Worm (Caenorhabditis elegans) whole organism, L2 larva: ENCODE data around the gene srd-54.
A peak's percentile ranks its signal among the peaks of the same experiment; 100 is the strongest.

Experiments
- C34F6.9 ChIP-seq: fragments of 150-350 bp; optimal IDR thresholded peaks from 2 replicates; lab custom pipeline; 2014; ENCODE audit warnings: missing biosample characterization, missing genetic modification characterization
- F13H6.1 ChIP-seq: sonication (generic microtip); optimal IDR thresholded peaks from 2 replicates; lab custom pipeline; 2016; ENCODE audit warnings: missing genetic modification characterization, missing compliant biosample characterization
- R02D3.7 ChIP-seq: fragments of 150-350 bp; optimal IDR thresholded peaks from 2 replicates; lab custom pipeline; 2014; ENCODE audit warnings: missing biosample characterization, missing genetic modification characterization
- Y55F3AM.14 ChIP-seq: fragments of 200-800 bp; sonication (Bioruptor generic); optimal IDR thresholded peaks from 2 replicates; lab custom pipeline; 2018; ENCODE audit warnings: mild to moderate bottlenecking, missing genetic modification characterization, missing compliant biosample characterization
- ZK546.5 ChIP-seq: sonication (generic microtip); optimal IDR thresholded peaks from 2 replicates; lab custom pipeline; 2017; ENCODE audit warnings: missing biosample characterization, missing genetic modification characterization
- alr-1 ChIP-seq: fragments of 150-350 bp; optimal IDR thresholded peaks from 2 replicates; lab custom pipeline; 2014; ENCODE audit warnings: missing biosample characterization, missing genetic modification characterization
- aly-2 ChIP-seq: fragments of 150-350 bp; optimal IDR thresholded peaks from 2 replicates; lab custom pipeline; 2014; ENCODE audit warnings: missing biosample characterization, missing genetic modification characterization
- ama-1 ChIP-seq: fragments of 150-350 bp; optimal IDR thresholded peaks from 2 replicates; lab custom pipeline; 2018; ENCODE audit warnings: inconsistent platforms
- blmp-1 ChIP-seq: sonication (generic microtip); optimal IDR thresholded peaks from 2 replicates; lab custom pipeline; 2017; ENCODE audit warnings: missing genetic modification characterization, mild to moderate bottlenecking, missing compliant biosample characterization, antibody characterized with exemption, moderate library complexity; ENCODE audit not compliant: insufficient read depth
- ceh-16 ChIP-seq: fragments of 150-350 bp; optimal IDR thresholded peaks from 2 replicates; lab custom pipeline; 2014; ENCODE audit warnings: missing biosample characterization, missing genetic modification characterization
- ceh-82 ChIP-seq: fragments of 150-350 bp; optimal IDR thresholded peaks from 2 replicates; lab custom pipeline; 2014; ENCODE audit warnings: missing biosample characterization, missing genetic modification characterization
- crh-2 ChIP-seq: sonication (generic microtip); optimal IDR thresholded peaks from 2 replicates; lab custom pipeline; 2017; ENCODE audit warnings: missing biosample characterization, missing genetic modification characterization
- dmd-4 ChIP-seq: sonication (generic microtip); optimal IDR thresholded peaks from 2 replicates; lab custom pipeline; 2017; ENCODE audit warnings: missing biosample characterization, missing genetic modification characterization
- egl-27 ChIP-seq: sonication (generic microtip); optimal IDR thresholded peaks from 3 replicates; lab custom pipeline; 2017; ENCODE audit warnings: missing biosample characterization, missing genetic modification reagents, missing genetic modification characterization
- elt-1 ChIP-seq: fragments of 150-350 bp; optimal IDR thresholded peaks from 2 replicates; lab custom pipeline; 2014; ENCODE audit warnings: missing biosample characterization, missing genetic modification characterization
- elt-3 ChIP-seq: sonication (generic microtip); optimal IDR thresholded peaks from 2 replicates; lab custom pipeline; 2017; ENCODE audit warnings: missing biosample characterization, missing genetic modification characterization
- fos-1 ChIP-seq: fragments of 150-350 bp; optimal IDR thresholded peaks from 2 replicates; lab custom pipeline; 2014; ENCODE audit warnings: missing biosample characterization, missing genetic modification characterization
- gmeb-1 ChIP-seq: fragments of 150-350 bp; optimal IDR thresholded peaks from 2 replicates; lab custom pipeline; 2014; ENCODE audit warnings: missing biosample characterization, missing genetic modification characterization
- lin-11 ChIP-seq: fragments of 150-350 bp; sonication (generic microtip); optimal IDR thresholded peaks from 2 replicates; lab custom pipeline; 2014; ENCODE audit warnings: missing biosample characterization, missing genetic modification characterization, inconsistent platforms, mixed read lengths
- lin-13 ChIP-seq: fragments of 150-350 bp; optimal IDR thresholded peaks from 2 replicates; lab custom pipeline; 2014; ENCODE audit warnings: missing biosample characterization, missing genetic modification reagents, missing genetic modification characterization
- lin-39 ChIP-seq: fragments of 150-350 bp; optimal IDR thresholded peaks from 2 replicates; lab custom pipeline; 2014; ENCODE audit warnings: missing biosample characterization, missing genetic modification reagents, missing genetic modification characterization
- mab-5 ChIP-seq: fragments of 150-350 bp; optimal IDR thresholded peaks from 2 replicates; lab custom pipeline; 2014; ENCODE audit warnings: missing biosample characterization, missing genetic modification characterization
- mbf-1 ChIP-seq: sonication (generic microtip); optimal IDR thresholded peaks from 2 replicates; lab custom pipeline; 2017; ENCODE audit warnings: missing biosample characterization, missing genetic modification characterization
- mdl-1 ChIP-seq, 2 experiments: fragments of 150-350 bp in 1 of 2; sonication (generic microtip) in 1 of 2; optimal IDR thresholded peaks; 2 replicates each; lab custom pipeline; 2017; ENCODE audit warnings: missing biosample characterization in 2 of 2, missing genetic modification characterization in 2 of 2
- nhr-10 ChIP-seq: sonication (generic microtip); optimal IDR thresholded peaks from 2 replicates; lab custom pipeline; 2017; ENCODE audit warnings: missing biosample characterization, missing genetic modification characterization
- nhr-11 ChIP-seq: fragments of 150-350 bp; optimal IDR thresholded peaks from 2 replicates; lab custom pipeline; 2014; ENCODE audit warnings: missing biosample characterization, missing genetic modification characterization
- nhr-12 ChIP-seq: fragments of 150-350 bp; optimal IDR thresholded peaks from 2 replicates; lab custom pipeline; 2014; ENCODE audit warnings: missing biosample characterization, missing genetic modification characterization
- nhr-129 ChIP-seq: fragments of 150-350 bp; optimal IDR thresholded peaks from 2 replicates; lab custom pipeline; 2014; ENCODE audit warnings: missing biosample characterization, missing genetic modification characterization
- nhr-21 ChIP-seq: fragments of 150-350 bp; optimal IDR thresholded peaks from 2 replicates; lab custom pipeline; 2014; ENCODE audit warnings: missing biosample characterization, missing genetic modification characterization
- nhr-23 ChIP-seq: fragments of 150-350 bp; optimal IDR thresholded peaks from 2 replicates; lab custom pipeline; 2014; ENCODE audit warnings: missing biosample characterization, missing genetic modification reagents, missing genetic modification characterization
- nhr-25 ChIP-seq: fragments of 150-350 bp; sonication (generic microtip); optimal IDR thresholded peaks from 3 replicates; lab custom pipeline; 2014; ENCODE audit warnings: missing biosample characterization, missing genetic modification characterization
- nhr-6 ChIP-seq: fragments of 150-350 bp; optimal IDR thresholded peaks from 2 replicates; lab custom pipeline; 2014; ENCODE audit warnings: missing biosample characterization, missing genetic modification characterization
- nhr-77 ChIP-seq: fragments of 150-350 bp; optimal IDR thresholded peaks from 2 replicates; lab custom pipeline; 2014; ENCODE audit warnings: missing biosample characterization, missing genetic modification characterization
- peb-1 ChIP-seq: fragments of 150-350 bp; optimal IDR thresholded peaks from 2 replicates; lab custom pipeline; 2014; ENCODE audit warnings: missing biosample characterization, missing genetic modification characterization
- sem-4 ChIP-seq: fragments of 150-350 bp; optimal IDR thresholded peaks from 2 replicates; lab custom pipeline; 2014; ENCODE audit warnings: missing biosample characterization, missing genetic modification reagents, missing genetic modification characterization
- skn-1 ChIP-seq: sonication (generic microtip); optimal IDR thresholded peaks from 2 replicates; lab custom pipeline; 2017; ENCODE audit warnings: missing biosample characterization, missing genetic modification characterization
- sma-3 ChIP-seq: sonication (generic microtip); optimal IDR thresholded peaks from 2 replicates; lab custom pipeline; 2016; ENCODE audit warnings: missing genetic modification reagents, missing genetic modification characterization, missing compliant biosample characterization
- sma-9 ChIP-seq, 2 experiments: fragments of 150-350 bp in 1 of 2; sonication (generic microtip) in 1 of 2; optimal IDR thresholded peaks; 2 replicates each; lab custom pipeline; 2014 to 2016; ENCODE audit warnings: missing genetic modification characterization in 2 of 2, mild to moderate bottlenecking in 1 of 2, missing biosample characterization in 1 of 2, missing compliant biosample characterization in 1 of 2, missing genetic modification reagents in 1 of 2, moderate library complexity in 1 of 2
- snpc-4 ChIP-seq: fragments of 150-350 bp; optimal IDR thresholded peaks from 2 replicates; lab custom pipeline; 2014; ENCODE audit warnings: missing biosample characterization, missing genetic modification characterization
- unc-39 ChIP-seq: fragments of 150-350 bp; optimal IDR thresholded peaks from 2 replicates; lab custom pipeline; 2014; ENCODE audit warnings: missing biosample characterization, missing genetic modification characterization
- unc-55 ChIP-seq: fragments of 150-350 bp; sonication (generic microtip); optimal IDR thresholded peaks from 3 replicates; lab custom pipeline; 2014; ENCODE audit warnings: missing biosample characterization, missing genetic modification reagents, missing genetic modification characterization
- unc-62 ChIP-seq: fragments of 150-350 bp; optimal IDR thresholded peaks from 2 replicates; lab custom pipeline; 2014; ENCODE audit warnings: missing biosample characterization, missing genetic modification reagents, missing genetic modification characterization
- zag-1 ChIP-seq: fragments of 150-350 bp; optimal IDR thresholded peaks from 2 replicates; lab custom pipeline; 2014; ENCODE audit warnings: missing biosample characterization, missing genetic modification characterization
- ztf-1 ChIP-seq: fragments of 200-800 bp; sonication (Bioruptor generic); conservative IDR thresholded peaks from 2 replicates; pipeline ENCODE4 v1.3.6; 2022; ENCODE audit warnings: missing genetic modification characterization, missing compliant biosample characterization
- ztf-11 ChIP-seq: sonication (generic microtip); optimal IDR thresholded peaks from 2 replicates; lab custom pipeline; 2017; ENCODE audit warnings: missing biosample characterization, missing genetic modification characterization
- ztf-4 ChIP-seq: fragments of 150-350 bp; optimal IDR thresholded peaks from 2 replicates; lab custom pipeline; 2014; ENCODE audit warnings: missing biosample characterization, missing genetic modification characterization

Gene srd-54

ce11 chrII:7465519-7465918 is 33.1 kb downstream of the srd-54 start, which contains the start of gene sro-1:
sro-1 (minus strand) TSS chrII:7465619.
- TF ChIP-seq lin-11 (tag; lab: Kevin White, UChicago) (no peak), unc-55 (GFP tag; lab: Kevin White, UChicago) (peak; percentile 8)
- TF ChIP-seq, all 48 proteins: peak for 1

ce11 chrII:7469318-7469717 is 36.9 kb downstream of the srd-54 start:
- TF ChIP-seq nhr-21 (tag; lab: Kevin White, UChicago) (no peak), gmeb-1 (tag; lab: Kevin White, UChicago) (no peak), elt-1 (tag; lab: Kevin White, UChicago) (no peak), snpc-4 (tag; lab: Kevin White, UChicago) (no peak), ceh-16 (tag; lab: Kevin White, UChicago) (no peak), nhr-129 (tag; lab: Kevin White, UChicago) (no peak), ztf-1 (GFP tag; lab: Robert Waterston, UW) (no peak), lin-39 (no peak), C34F6.9 (tag; lab: Kevin White, UChicago) (no peak), sma-9 (GFP tag; optimal IDR thresholded peaks at IDR 0.05; lab: Kevin White, UChicago) (no peak), sma-9 (tag; optimal IDR thresholded peaks at IDR 0.05; lab: Kevin White, UChicago) (no peak), alr-1 (no peak)

ce11 chrII:7478487-7479234 is 46.2 kb downstream of the srd-54 start, which contains the start of the genes aka-1 and ubc-6:
aka-1 (minus strand) TSS chrII:7478537.
ubc-6 (plus strand) TSS chrII:7479187.
- peak; percentile 78 for TF ChIP-seq lin-13 (GFP tag; lab: Kevin White, UChicago)
- TF ChIP-seq nhr-11 = no peak
- peak; percentile 95 for TF ChIP-seq sma-3 (GFP tag; lab: Kevin White, UChicago)
- TF ChIP-seq ama-1 = no peak
- peak; percentile 83 for TF ChIP-seq nhr-25 (tag; lab: Kevin White, UChicago)
- TF ChIP-seq elt-3 (tag; lab: Kevin White, UChicago) = no peak
- peak; percentile 80 for TF ChIP-seq unc-55 (GFP tag; lab: Kevin White, UChicago)
- TF ChIP-seq nhr-129 (tag; lab: Kevin White, UChicago) = peak; percentile 84
- TF ChIP-seq aly-2 (tag; lab: Kevin White, UChicago) = no peak
- peak; percentile 37 for TF ChIP-seq zag-1 (tag; lab: Kevin White, UChicago)
- TF ChIP-seq skn-1 (tag; lab: Kevin White, UChicago) = no peak
- TF ChIP-seq mbf-1 (tag; lab: Kevin White, UChicago) = no peak
- TF ChIP-seq sma-9 (GFP tag; optimal IDR thresholded peaks at IDR 0.05; lab: Kevin White, UChicago) = peak; percentile 60
- TF ChIP-seq sma-9 (tag; optimal IDR thresholded peaks at IDR 0.05; lab: Kevin White, UChicago) = no peak
- TF ChIP-seq elt-1 (tag; lab: Kevin White, UChicago) = no peak
- TF ChIP-seq nhr-77 (tag; lab: Kevin White, UChicago) = peak; percentile 28
- peak; percentile 68 for TF ChIP-seq fos-1 (tag; lab: Kevin White, UChicago)
- TF ChIP-seq ceh-16 (tag; lab: Kevin White, UChicago) = no peak
- TF ChIP-seq alr-1 = no peak
- peak; percentile 89 for TF ChIP-seq lin-11 (tag; lab: Kevin White, UChicago)
- peak; percentile 77 for TF ChIP-seq crh-2
- no peak for TF ChIP-seq ztf-1 (GFP tag; lab: Robert Waterston, UW)
- no peak for TF ChIP-seq unc-39 (tag; lab: Kevin White, UChicago)
- peak in 1 of 2 experiments; percentile 52 for TF ChIP-seq mdl-1 (tag; optimal IDR thresholded peaks at IDR 0.05; lab: Kevin White, UChicago)
- TF ChIP-seq snpc-4 (tag; lab: Kevin White, UChicago) = peak; percentile 33
- TF ChIP-seq mab-5 = peak; percentile 55
- TF ChIP-seq dmd-4 (tag; lab: Kevin White, UChicago) = no peak
- no peak for TF ChIP-seq nhr-10 (tag; lab: Kevin White, UChicago)
- TF ChIP-seq nhr-23 (tag; lab: Kevin White, UChicago) = no peak
- TF ChIP-seq nhr-12 = no peak
- TF ChIP-seq ztf-11 = no peak
- no peak for TF ChIP-seq ceh-82 (tag; lab: Kevin White, UChicago)
- peak; percentile 81 for TF ChIP-seq C34F6.9 (tag; lab: Kevin White, UChicago)
- TF ChIP-seq nhr-21 (tag; lab: Kevin White, UChicago) = peak; percentile 79
- peak; percentile 52 for TF ChIP-seq egl-27 (tag; lab: Kevin White, UChicago)
- no peak for TF ChIP-seq peb-1
- peak; percentile 71 for TF ChIP-seq Y55F3AM.14 (GFP tag; lab: Kevin White, UChicago)
- TF ChIP-seq blmp-1 (tag; lab: Kevin White, UChicago) = peak; percentile 47
- TF ChIP-seq ztf-4 = peak; percentile 0
- peak; percentile 92 for TF ChIP-seq F13H6.1 (tag; lab: Kevin White, UChicago)
- TF ChIP-seq R02D3.7 (tag; lab: Kevin White, UChicago) = no peak
- no peak for TF ChIP-seq lin-39
- TF ChIP-seq sem-4 (tag; lab: Kevin White, UChicago) = peak; percentile 80
- no peak for TF ChIP-seq unc-62
- TF ChIP-seq gmeb-1 (tag; lab: Kevin White, UChicago) = peak; percentile 72
- TF ChIP-seq nhr-6 (tag; lab: Kevin White, UChicago) = peak; percentile 59
- no peak for TF ChIP-seq ZK546.5 (tag; lab: Kevin White, UChicago)
